Fruit fly (Drosophila melanogaster): ENCODE results near the gene KrT95D.

Gene KrT95D

DNA sequence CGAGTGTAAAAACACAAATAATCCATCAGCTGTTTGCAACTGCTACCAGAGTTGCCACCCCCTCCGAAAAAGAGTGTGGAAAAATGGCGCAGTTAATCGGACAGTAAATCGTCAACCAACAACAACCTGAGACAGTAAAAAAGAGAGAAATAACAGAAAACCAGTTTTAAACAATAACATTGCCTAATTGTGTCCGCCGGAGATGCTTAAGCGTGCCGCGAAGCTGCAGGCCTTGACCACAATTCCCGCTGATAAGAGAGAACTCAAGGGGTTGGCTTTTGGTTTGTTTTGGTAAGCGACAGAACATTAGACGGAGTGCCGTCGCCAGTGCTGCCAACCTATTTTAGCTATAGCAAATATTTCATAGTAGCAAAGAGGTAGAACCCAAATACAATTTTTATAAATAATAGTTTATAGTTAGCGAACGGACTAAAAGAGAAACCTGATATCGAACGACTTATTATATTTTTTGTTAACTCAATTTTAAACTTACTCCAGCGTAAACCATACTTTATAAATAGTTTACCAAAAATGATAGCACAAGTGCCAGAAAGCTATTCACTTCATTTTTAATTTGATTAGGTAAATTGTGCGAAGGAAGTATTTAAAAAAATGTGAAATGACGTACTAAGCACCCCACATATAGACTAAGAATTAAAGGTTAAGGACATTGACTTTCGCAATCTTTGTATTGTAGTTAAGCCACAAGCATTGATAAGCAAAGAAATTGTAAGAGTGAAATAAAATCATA, 19.2 kb upstream of the KrT95D start, which contains the start of the genes Atg6 and Pisd (continued):
- TF ChIP-seq lz (GFP tag; optimal IDR thresholded peaks at IDR 0.05) (no peak), CG6276 (GFP tag; optimal IDR thresholded peaks at IDR 0.05) (no peak), cyc (GFP tag; optimal IDR thresholded peaks at IDR 0.05) (peak; percentile 14), CG10669 (GFP tag; optimal IDR thresholded peaks at IDR 0.05) (no peak), CG32006 (GFP tag; optimal IDR thresholded peaks at IDR 0.05) (no peak), CG3919 (GFP tag; optimal IDR thresholded peaks at IDR 0.05) (peak; percentile 0), CG34406 (GFP tag; optimal IDR thresholded peaks at IDR 0.05) (no peak), Blimp-1 (GFP tag; optimal IDR thresholded peaks at IDR 0.05) (no peak), dsx (GFP tag; optimal IDR thresholded peaks at IDR 0.05; ENCODE audit: poor library complexity, severe bottlenecking) (peak; percentile 63), vri (GFP tag; optimal IDR thresholded peaks at IDR 0.05) (peak; percentile 43), CG6808 (GFP tag; optimal IDR thresholded peaks at IDR 0.05) (peak; percentile 50), Eip78C (GFP tag) (peak; percentile 60), Hr39 (GFP tag; optimal IDR thresholded peaks at IDR 0.05) (peak; percentile 20), Gug (GFP tag; IDR thresholded peaks at IDR 0.05) (no peak), Eip93F (GFP tag; optimal IDR thresholded peaks at IDR 0.05) (no peak), CG6792 (GFP tag; optimal IDR thresholded peaks at IDR 0.05) (no peak), fkh (GFP tag; optimal IDR thresholded peaks at IDR 0.05) (peak; percentile 65), CG10631 (GFP tag; optimal IDR thresholded peaks at IDR 0.05) (peak; percentile 11), CG15336 (GFP tag; IDR thresholded peaks at IDR 0.05) (peak; percentile 9; the same call in 1 of the 2 replicates), topi (GFP tag; optimal IDR thresholded peaks at IDR 0.05) (peak; percentile 5), spab (GFP tag; optimal IDR thresholded peaks at IDR 0.05) (no peak), CG1621 (tag; optimal IDR thresholded peaks at IDR 0.05) (peak; percentile 68), CG11294 (GFP tag; IDR thresholded peaks at IDR 0.05) (no peak), dac (GFP tag; optimal IDR thresholded peaks at IDR 0.05) (no peak), esn (GFP tag; optimal IDR thresholded peaks at IDR 0.05) (peak; percentile 43), ss (GFP tag; optimal IDR thresholded peaks at IDR 0.05) (peak in 1 of 2 experiments; percentile 31)

DNA sequence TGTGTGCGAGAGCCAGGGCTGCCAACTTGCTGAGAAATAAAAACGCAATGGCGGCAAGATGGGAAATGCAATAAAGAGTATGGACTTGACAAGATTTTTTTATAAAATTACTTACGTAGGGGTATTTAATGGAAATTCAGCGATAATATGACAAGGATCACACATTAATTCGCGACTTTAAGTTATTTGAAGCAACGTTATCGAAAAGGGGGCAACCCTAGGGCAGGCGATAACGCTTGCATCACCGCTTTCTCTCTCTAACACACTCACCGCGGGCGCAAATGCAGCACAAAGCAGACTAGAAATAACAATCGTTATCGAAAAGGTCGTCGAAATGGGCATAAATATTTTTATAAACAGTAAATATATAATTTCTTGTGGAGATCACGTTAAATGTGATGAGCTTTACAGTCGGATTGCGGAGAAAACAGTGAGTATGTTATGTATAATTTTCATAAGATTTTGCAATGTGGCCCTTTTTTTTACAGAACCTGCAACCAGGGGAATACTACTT, 16.4 kb upstream of the KrT95D start, which contains the start of gene Rox8:
Rox8 (minus strand) TSS at position 268 of the 514 bp plus-strand sequence.
- TF ChIP-seq Sox15 (GFP tag; optimal IDR thresholded peaks at IDR 0.05), result no peak
- TF ChIP-seq spab (GFP tag; optimal IDR thresholded peaks at IDR 0.05), result no peak
- TF ChIP-seq Hr38 (GFP tag; optimal IDR thresholded peaks at IDR 0.05), result no peak
- TF ChIP-seq CG3919 (GFP tag; optimal IDR thresholded peaks at IDR 0.05), result peak; percentile 45
- TF ChIP-seq fd85E (GFP tag; optimal IDR thresholded peaks at IDR 0.05), result no peak
- peak; percentile 42 for TF ChIP-seq achi (GFP tag; optimal IDR thresholded peaks at IDR 0.05)
- TF ChIP-seq CG3032 (tag; optimal IDR thresholded peaks at IDR 0.05), result peak; percentile 44
- TF ChIP-seq dsx (GFP tag; optimal IDR thresholded peaks at IDR 0.05; ENCODE audit: poor library complexity, severe bottlenecking), result peak; percentile 39
- peak; percentile 43 for TF ChIP-seq Hr4 (GFP tag; optimal IDR thresholded peaks at IDR 0.05)
- no peak for TF ChIP-seq CG11294 (GFP tag; IDR thresholded peaks at IDR 0.05)
- TF ChIP-seq OdsH (GFP tag; optimal IDR thresholded peaks at IDR 0.05), result no peak
- TF ChIP-seq Hr39 (GFP tag; optimal IDR thresholded peaks at IDR 0.05), result peak; percentile 43
- peak; percentile 49 for TF ChIP-seq Eip75B (GFP tag; optimal IDR thresholded peaks at IDR 0.05)
- TF ChIP-seq CG7368 (GFP tag; optimal IDR thresholded peaks at IDR 0.05), result no peak
- TF ChIP-seq fd59A (GFP tag; optimal IDR thresholded peaks at IDR 0.05), result no peak
- TF ChIP-seq CG1621 (tag; optimal IDR thresholded peaks at IDR 0.05), result peak; percentile 17
- no peak for TF ChIP-seq pdm3 (GFP tag; optimal IDR thresholded peaks at IDR 0.05)
- peak; percentile 79 for TF ChIP-seq svp (GFP tag)
- TF ChIP-seq topi (GFP tag; optimal IDR thresholded peaks at IDR 0.05), result peak; percentile 52
- TF ChIP-seq CG6792 (GFP tag; optimal IDR thresholded peaks at IDR 0.05), result peak; percentile 11
- TF ChIP-seq Sox14 (GFP tag; optimal IDR thresholded peaks at IDR 0.05), result peak; percentile 80
- no peak for TF ChIP-seq Gug (GFP tag; IDR thresholded peaks at IDR 0.05)
- peak; percentile 81 for TF ChIP-seq Eip78C (GFP tag)
- TF ChIP-seq CG32006 (GFP tag; optimal IDR thresholded peaks at IDR 0.05), result peak; percentile 14
- TF ChIP-seq CG15336 (GFP tag; IDR thresholded peaks at IDR 0.05), result no peak
- no peak for TF ChIP-seq dac (GFP tag; optimal IDR thresholded peaks at IDR 0.05)
- TF ChIP-seq fkh (GFP tag; optimal IDR thresholded peaks at IDR 0.05), result peak; percentile 24
- TF ChIP-seq Sox102F (GFP tag; optimal IDR thresholded peaks at IDR 0.05), result peak; percentile 59
- TF ChIP-seq salr (GFP tag; optimal IDR thresholded peaks at IDR 0.05), result no peak
- no peak for TF ChIP-seq Eip93F (GFP tag; optimal IDR thresholded peaks at IDR 0.05)
- TF ChIP-seq CG8119 (GFP tag; IDR thresholded peaks at IDR 0.05), result no peak; the same call in 2 of the 3 replicates
- TF ChIP-seq Smox (GFP tag; optimal IDR thresholded peaks at IDR 0.05), result no peak
- TF ChIP-seq CG31627 (GFP tag; optimal IDR thresholded peaks at IDR 0.05), result peak; percentile 50
- TF ChIP-seq lz (GFP tag; optimal IDR thresholded peaks at IDR 0.05), result peak; percentile 43
- TF ChIP-seq CG4318 (GFP tag; optimal IDR thresholded peaks at IDR 0.05), result no peak
- TF ChIP-seq CG6808 (GFP tag; optimal IDR thresholded peaks at IDR 0.05), result peak; percentile 16
- TF ChIP-seq CG11902 (GFP tag; optimal IDR thresholded peaks at IDR 0.05), result no peak

Measured in whole organism, prepupa.